Worm (Caenorhabditis elegans) whole organism, L4/young adult: ENCODE data around the gene R07E5.15.

Source experiments
- W03F9.2 ChIP-seq: fragments of 150-350 bp; optimal IDR thresholded peaks from 2 replicates; lab custom pipeline; 2014; ENCODE audit warnings: missing biosample characterization, missing genetic modification characterization
- him-1 ChIP-seq: sonication (generic microtip); optimal IDR thresholded peaks from 2 replicates; lab custom pipeline; 2016; ENCODE audit warnings: missing genotype, missing genetic modification reagents, missing genetic modification characterization, missing compliant biosample characterization

DNA sequence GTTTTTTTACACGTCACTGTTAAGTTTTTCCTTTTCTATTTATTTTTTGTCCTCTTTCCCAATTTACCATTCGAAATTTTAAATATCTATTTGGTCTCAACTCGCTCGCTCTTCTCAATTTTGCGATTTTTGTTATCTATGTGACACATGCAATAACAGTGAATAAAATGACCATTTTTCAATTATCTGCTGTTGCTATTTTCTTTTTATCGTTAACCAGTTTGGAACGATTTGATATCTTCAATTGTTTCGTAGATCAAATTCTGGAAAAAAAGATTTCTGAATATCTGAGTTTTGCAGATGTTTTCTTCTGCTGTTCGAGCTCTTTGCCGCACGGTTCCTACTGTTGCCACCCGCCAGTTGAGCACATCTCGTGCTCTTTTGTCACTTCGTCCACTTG, 5.9 kb downstream of the R07E5.15 start, which contains the start of gene prdx-3:
- TF ChIP-seq W03F9.2: no peak
- TF ChIP-seq him-1 (tag; lab: Kevin White, UChicago): no peak
